Worm (Caenorhabditis elegans) whole organism, midembryonic: ENCODE results near the gene Y40H4A.2.

Source experiments
- T22C8.4 ChIP-seq: fragments of 200-800 bp; sonication (Bioruptor generic); IDR thresholded peaks from 2 replicates; pipeline ENCODE4 v1.3.6; 2022; ENCODE audit warnings: missing genetic modification characterization, missing compliant biosample characterization
- cog-1 ChIP-seq: sonication (generic microtip); optimal IDR thresholded peaks from 2 replicates; lab custom pipeline; 2016; ENCODE audit warnings: missing genetic modification characterization, missing compliant biosample characterization
- flt-1 ChIP-seq: fragments of 200-800 bp; sonication (Bioruptor generic); IDR thresholded peaks from 2 replicates; pipeline ENCODE4 v1.3.6; 2022; ENCODE audit warnings: missing genetic modification characterization, missing compliant biosample characterization
- klf-2 ChIP-seq: fragments of 200-800 bp; sonication (Bioruptor generic); conservative IDR thresholded peaks from 2 replicates; pipeline ENCODE4 v1.3.6; 2022; ENCODE audit warnings: missing genetic modification reagents, missing genetic modification characterization, missing compliant biosample characterization
- med-1 ChIP-seq: sonication (generic microtip); optimal IDR thresholded peaks from 2 replicates; lab custom pipeline; 2017; ENCODE audit warnings: missing genetic modification characterization, mild to moderate bottlenecking, missing compliant biosample characterization, antibody characterized with exemption, missing genetic modification reagents; ENCODE audit not compliant: insufficient read depth
- tab-1 ChIP-seq: fragments of 200-800 bp; sonication (Bioruptor generic); IDR thresholded peaks from 2 replicates; pipeline ENCODE4 v1.3.6; 2022; ENCODE audit warnings: missing genetic modification characterization, missing compliant biosample characterization
- ztf-23 ChIP-seq: fragments of 200-800 bp; sonication (Bioruptor generic); IDR thresholded peaks from 2 replicates; pipeline ENCODE4 v1.3.6; 2022; ENCODE audit warnings: missing genetic modification reagents, missing genetic modification characterization, missing compliant biosample characterization
- ztf-29 ChIP-seq: fragments of 200-800 bp; sonication (Bioruptor generic); IDR thresholded peaks from 2 replicates; pipeline ENCODE4 v1.3.6; 2022; ENCODE audit warnings: missing genetic modification reagents, missing genetic modification characterization, missing compliant biosample characterization

DNA sequence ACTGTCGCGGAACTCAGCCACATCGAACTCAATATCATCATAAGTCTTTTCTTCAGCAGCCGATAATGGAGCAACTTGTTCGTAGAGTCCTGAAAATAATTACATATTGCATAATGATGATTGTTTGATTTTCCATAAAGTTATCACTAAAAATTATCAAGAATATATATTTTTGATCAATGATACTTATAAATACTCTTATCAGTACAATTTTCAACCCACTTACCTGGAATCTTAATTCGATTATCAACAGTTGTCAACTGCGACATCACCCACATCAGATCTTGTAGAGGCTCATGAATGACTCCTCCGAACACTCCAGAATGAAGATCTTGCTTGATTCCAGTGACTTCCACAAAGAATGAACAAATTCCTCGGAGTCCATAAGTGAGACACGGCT lies 10.7 kb upstream of the Y40H4A.2 start:
- TF ChIP-seq ztf-23 (GFP tag; lab: Robert Waterston, UW) (no peak), T22C8.4 (no peak), cog-1 (tag; lab: Kevin White, UChicago) (no peak), klf-2 (GFP tag; lab: Robert Waterston, UW) (no peak), med-1 (no peak), flt-1 (GFP tag; lab: Robert Waterston, UW) (no peak), tab-1 (GFP tag; lab: Robert Waterston, UW) (no peak), ztf-29 (GFP tag; lab: Robert Waterston, UW) (no peak)
